Fruit fly (Drosophila melanogaster) whole organism, prepupa: Measurements from ENCODE around the gene CG4829.

ENCODE experiments used
- Blimp-1 ChIP-seq: fragments of 200-800 bp; sonication (Bioruptor generic); optimal IDR thresholded peaks from 3 replicates; lab custom pipeline; 2017; ENCODE audit warnings: missing biosample characterization, missing genetic modification characterization, mild to moderate bottlenecking, moderate library complexity, missing genetic modification reagents
- CG10631 ChIP-seq: fragments of 200-800 bp; sonication (Bioruptor generic); optimal IDR thresholded peaks from 2 replicates; lab custom pipeline; 2016; ENCODE audit warnings: missing biosample characterization, missing genetic modification characterization
- CG10669 ChIP-seq: fragments of 200-800 bp; sonication (Bioruptor generic); optimal IDR thresholded peaks from 3 replicates; lab custom pipeline; 2018; ENCODE audit warnings: missing biosample characterization, mild to moderate bottlenecking, missing genetic modification characterization, moderate library complexity
- CG15336 ChIP-seq: fragments of 200-800 bp; sonication (Bioruptor generic); IDR thresholded peaks from 2 replicates; pipeline ENCODE4 v1.3.6; 2022; ENCODE audit warnings: missing biosample characterization, missing genetic modification characterization
- CG16779 ChIP-seq: fragments of 200-800 bp; sonication (Bioruptor generic); optimal IDR thresholded peaks from 3 replicates; lab custom pipeline; 2017; ENCODE audit warnings: missing biosample characterization, mild to moderate bottlenecking, missing genetic modification characterization
- CG32006 ChIP-seq: fragments of 200-800 bp; sonication (Bioruptor generic); optimal IDR thresholded peaks from 3 replicates; lab custom pipeline; 2017; ENCODE audit warnings: missing biosample characterization, mild to moderate bottlenecking, missing genetic modification characterization
- CG34406 ChIP-seq: fragments of 200-800 bp; sonication (Bioruptor generic); optimal IDR thresholded peaks from 3 replicates; lab custom pipeline; 2016; ENCODE audit warnings: missing biosample characterization, missing genetic modification characterization
- CG3919 ChIP-seq: fragments of 200-800 bp; sonication (Bioruptor generic); optimal IDR thresholded peaks from 3 replicates; lab custom pipeline; 2016; ENCODE audit warnings: missing biosample characterization, missing genetic modification characterization
- CG4318 ChIP-seq: fragments of 200-800 bp; sonication (Bioruptor generic); optimal IDR thresholded peaks from 3 replicates; lab custom pipeline; 2017; ENCODE audit warnings: missing biosample characterization, mild to moderate bottlenecking, missing genetic modification characterization
- CG6276 ChIP-seq: fragments of 200-800 bp; sonication (Bioruptor generic); optimal IDR thresholded peaks from 2 replicates; lab custom pipeline; 2017; ENCODE audit warnings: missing biosample characterization, mild to moderate bottlenecking, missing genetic modification characterization
- CG6792 ChIP-seq: fragments of 200-800 bp; sonication (Bioruptor generic); optimal IDR thresholded peaks from 3 replicates; lab custom pipeline; 2016; ENCODE audit warnings: missing biosample characterization, missing genetic modification characterization
- CG6808 ChIP-seq: fragments of 200-800 bp; sonication (Bioruptor generic); optimal IDR thresholded peaks from 3 replicates; lab custom pipeline; 2017; ENCODE audit warnings: missing biosample characterization, missing genetic modification characterization, mild to moderate bottlenecking, moderate library complexity, missing genetic modification reagents
- CG6854 ChIP-seq: fragments of 200-800 bp; sonication (Bioruptor generic); optimal IDR thresholded peaks from 2 replicates; lab custom pipeline; 2017; ENCODE audit warnings: missing biosample characterization, mild to moderate bottlenecking, missing genetic modification characterization
- CG7368 ChIP-seq: fragments of 200-800 bp; sonication (Bioruptor generic); optimal IDR thresholded peaks from 3 replicates; lab custom pipeline; 2016; ENCODE audit warnings: missing biosample characterization, missing genetic modification characterization
- CG8119 ChIP-seq: fragments of 200-800 bp; sonication (Bioruptor generic); IDR thresholded peaks from 3 replicates; pipeline ENCODE4 v1.3.6; 2022; ENCODE audit warnings: missing biosample characterization, missing genetic modification characterization
- CG8632 ChIP-seq: fragments of 200-800 bp; sonication (Bioruptor generic); optimal IDR thresholded peaks from 3 replicates; lab custom pipeline; 2016; ENCODE audit warnings: missing biosample characterization, missing genetic modification characterization
- CG9139 ChIP-seq: fragments of 200-800 bp; sonication (Bioruptor generic); optimal IDR thresholded peaks from 3 replicates; lab custom pipeline; 2017; ENCODE audit warnings: missing biosample characterization, mild to moderate bottlenecking, missing genetic modification characterization
- Eip78C ChIP-seq: fragments of 200-800 bp; sonication (Bioruptor generic); peaks from one replicate; lab custom pipeline; 2016; ENCODE audit warnings: missing biosample characterization, missing genetic modification characterization
- Eip93F ChIP-seq: fragments of 200-800 bp; sonication (Bioruptor generic); optimal IDR thresholded peaks from 2 replicates; lab custom pipeline; 2016; ENCODE audit warnings: missing biosample characterization, mild to moderate bottlenecking, missing genetic modification characterization
- Gug ChIP-seq: fragments of 200-800 bp; sonication (Bioruptor generic); IDR thresholded peaks from 2 replicates; pipeline ENCODE4 v1.3.6; 2022; ENCODE audit warnings: missing biosample characterization, missing genetic modification characterization
- Hr39 ChIP-seq: fragments of 200-800 bp; sonication (Bioruptor generic); optimal IDR thresholded peaks from 2 replicates; lab custom pipeline; 2016; ENCODE audit warnings: missing biosample characterization, missing genetic modification characterization
- Hr4 ChIP-seq: fragments of 200-800 bp; sonication (Bioruptor generic); optimal IDR thresholded peaks from 3 replicates; lab custom pipeline; 2016; ENCODE audit warnings: missing biosample characterization, missing genetic modification characterization
- Lpt ChIP-seq: fragments of 200-800 bp; sonication (Bioruptor generic); optimal IDR thresholded peaks from 3 replicates; lab custom pipeline; 2016; ENCODE audit warnings: missing biosample characterization, missing genetic modification characterization
- OdsH ChIP-seq: fragments of 200-800 bp; sonication (Bioruptor generic); optimal IDR thresholded peaks from 3 replicates; lab custom pipeline; 2016; ENCODE audit warnings: missing biosample characterization, missing genetic modification characterization
- Smox ChIP-seq: fragments of 200-800 bp; sonication (Bioruptor generic); optimal IDR thresholded peaks from 3 replicates; lab custom pipeline; 2016; ENCODE audit warnings: missing biosample characterization, missing genetic modification characterization
- Sox14 ChIP-seq: fragments of 200-800 bp; sonication (Bioruptor generic); optimal IDR thresholded peaks from 3 replicates; lab custom pipeline; 2016; ENCODE audit warnings: missing biosample characterization, missing genetic modification characterization
- achi ChIP-seq: fragments of 200-800 bp; sonication (Bioruptor generic); optimal IDR thresholded peaks from 3 replicates; lab custom pipeline; 2016; ENCODE audit warnings: missing biosample characterization, missing genetic modification characterization
- acj6 ChIP-seq: fragments of 200-800 bp; sonication (Bioruptor generic); optimal IDR thresholded peaks from 3 replicates; lab custom pipeline; 2016; ENCODE audit warnings: missing biosample characterization, missing genetic modification characterization
- cyc ChIP-seq: fragments of 200-800 bp; sonication (Bioruptor generic); optimal IDR thresholded peaks from 3 replicates; lab custom pipeline; 2016; ENCODE audit warnings: missing biosample characterization, missing genetic modification characterization
- dsx ChIP-seq: fragments of 200-800 bp; optimal IDR thresholded peaks from 3 replicates; lab custom pipeline; 2019; ENCODE audit warnings: missing biosample characterization, mild to moderate bottlenecking, missing genetic modification characterization, moderate library complexity; ENCODE audit not compliant: poor library complexity, severe bottlenecking
- eg ChIP-seq: fragments of 200-800 bp; sonication (Bioruptor generic); IDR thresholded peaks from 3 replicates; pipeline ENCODE4 v1.3.6; 2022; ENCODE audit warnings: missing biosample characterization, missing genetic modification characterization
- esn ChIP-seq: fragments of 200-800 bp; sonication (Bioruptor generic); optimal IDR thresholded peaks from 2 replicates; lab custom pipeline; 2016; ENCODE audit warnings: missing biosample characterization, mild to moderate bottlenecking, missing genetic modification characterization, moderate library complexity
- fd59A ChIP-seq: fragments of 200-800 bp; sonication (Bioruptor generic); optimal IDR thresholded peaks from 2 replicates; lab custom pipeline; 2017; ENCODE audit warnings: missing biosample characterization, mild to moderate bottlenecking, missing genetic modification characterization, missing genetic modification reagents
- fd85E ChIP-seq: fragments of 200-800 bp; sonication (Bioruptor generic); optimal IDR thresholded peaks from 3 replicates; lab custom pipeline; 2016; ENCODE audit warnings: missing biosample characterization, missing genetic modification characterization
- fkh ChIP-seq: fragments of 200-800 bp; sonication (Bioruptor generic); optimal IDR thresholded peaks from 3 replicates; lab custom pipeline; 2017; ENCODE audit warnings: missing biosample characterization, mild to moderate bottlenecking, missing genetic modification characterization, moderate library complexity
- lz ChIP-seq: fragments of 200-800 bp; sonication (Bioruptor generic); optimal IDR thresholded peaks from 3 replicates; lab custom pipeline; 2016; ENCODE audit warnings: missing biosample characterization, missing genetic modification characterization
- net ChIP-seq: fragments of 200-800 bp; sonication (Bioruptor generic); optimal IDR thresholded peaks from 3 replicates; lab custom pipeline; 2016; ENCODE audit warnings: missing biosample characterization, missing genetic modification characterization
- pdm3 ChIP-seq: fragments of 200-800 bp; sonication (Bioruptor generic); optimal IDR thresholded peaks from 3 replicates; lab custom pipeline; 2016; ENCODE audit warnings: missing biosample characterization, missing genetic modification characterization
- salr ChIP-seq, 2 experiments: fragments of 200-800 bp; sonication (Bioruptor generic); optimal IDR thresholded peaks; 3 replicates each; lab custom pipeline; 2016 to 2018; ENCODE audit warnings: missing biosample characterization in 2 of 2, missing genetic modification characterization in 2 of 2, mild to moderate bottlenecking in 1 of 2
- spab ChIP-seq: fragments of 200-800 bp; sonication (Bioruptor generic); optimal IDR thresholded peaks from 2 replicates; lab custom pipeline; 2017; ENCODE audit warnings: missing biosample characterization, mild to moderate bottlenecking, missing genetic modification characterization, missing genetic modification reagents
- ss ChIP-seq, 2 experiments: fragments of 200-800 bp; sonication (Bioruptor generic); optimal IDR thresholded peaks; 2 replicates in 1 of 2; 3 replicates in 1 of 2; lab custom pipeline; 2017 to 2018; ENCODE audit warnings: mild to moderate bottlenecking in 2 of 2, missing biosample characterization in 2 of 2, missing genetic modification characterization in 2 of 2, moderate library complexity in 1 of 2
- svp ChIP-seq: fragments of 200-800 bp; sonication (Bioruptor generic); peaks from one replicate; lab custom pipeline; 2016; ENCODE audit warnings: missing biosample characterization, missing genetic modification characterization
- topi ChIP-seq: fragments of 200-800 bp; sonication (Bioruptor generic); optimal IDR thresholded peaks from 3 replicates; lab custom pipeline; 2016; ENCODE audit warnings: missing biosample characterization, missing genetic modification characterization
- vri ChIP-seq: fragments of 200-800 bp; sonication (Bioruptor generic); optimal IDR thresholded peaks from 3 replicates; lab custom pipeline; 2016; ENCODE audit warnings: missing biosample characterization, mild to moderate bottlenecking, missing genetic modification characterization

The CG4829 gene

dm6 chrX:16859732-16860131 lies 48.2 kb downstream of the CG4829 start:
- no peak for TF ChIP-seq svp (GFP tag; lab: Kevin White, UChicago)
- no peak for TF ChIP-seq topi (GFP tag; lab: Kevin White, UChicago)
- peak; percentile 81 for TF ChIP-seq Eip78C (GFP tag; lab: Kevin White, UChicago)
- peak; percentile 27 for TF ChIP-seq pdm3 (GFP tag; lab: Kevin White, UChicago)
- no peak for TF ChIP-seq dsx (GFP tag; lab: Kevin White, UChicago)
- TF ChIP-seq esn (GFP tag; lab: Kevin White, UChicago), result peak; percentile 12
- TF ChIP-seq net (GFP tag; lab: Kevin White, UChicago), result peak; percentile 21
- peak; percentile 46 for TF ChIP-seq CG4318
- TF ChIP-seq CG7368 (GFP tag; lab: Kevin White, UChicago), result no peak
- no peak for TF ChIP-seq cyc (GFP tag; lab: Kevin White, UChicago)
- TF ChIP-seq fd59A, result no peak
- TF ChIP-seq Hr4 (GFP tag; lab: Kevin White, UChicago), result peak; percentile 44
- peak; percentile 20 for TF ChIP-seq acj6 (GFP tag; lab: Kevin White, UChicago)
- peak; percentile 6 for TF ChIP-seq CG3919 (GFP tag; lab: Kevin White, UChicago)
- TF ChIP-seq OdsH (GFP tag; lab: Kevin White, UChicago), result peak; percentile 26
- no peak; the same call in 1 of the 2 replicates for TF ChIP-seq CG15336 (GFP tag; lab: Robert Waterston, UW)
- peak in 1 of 2 experiments; percentile 44 for TF ChIP-seq salr (GFP tag; optimal IDR thresholded peaks at IDR 0.05; lab: Kevin White, UChicago)
- TF ChIP-seq CG10631 (GFP tag; lab: Kevin White, UChicago), result peak; percentile 18
- TF ChIP-seq CG6276 (GFP tag; lab: Kevin White, UChicago), result peak; percentile 2
- TF ChIP-seq CG34406 (GFP tag; lab: Kevin White, UChicago), result peak; percentile 24
- no peak for TF ChIP-seq fd85E
- TF ChIP-seq CG32006 (GFP tag; lab: Kevin White, UChicago), result peak; percentile 67
- peak; percentile 39 for TF ChIP-seq CG8632 (GFP tag; lab: Kevin White, UChicago)
- TF ChIP-seq, all 60 proteins: peak for 15

dm6 chrX:16867622-16868021 lies 56.1 kb downstream of the CG4829 start:
- TF ChIP-seq pdm3 (GFP tag; lab: Kevin White, UChicago) (no peak), Lpt (GFP tag; lab: Kevin White, UChicago) (no peak), CG15336 (GFP tag; lab: Robert Waterston, UW) (0 out of 2 replicates have a peak, but pooled peaks have one; percentile 33), CG32006 (GFP tag; lab: Kevin White, UChicago) (peak; percentile 19), Hr4 (GFP tag; lab: Kevin White, UChicago) (peak; percentile 29), CG8119 (GFP tag; lab: Robert Waterston, UW) (peak; percentile 39; the same call in 1 of the 3 replicates), Eip78C (GFP tag; lab: Kevin White, UChicago) (peak; percentile 49)
- TF ChIP-seq, all 60 proteins: peak for 5

dm6 chrX:16871808-16872207 lies 60.3 kb downstream of the CG4829 start:
- TF ChIP-seq CG6808 (peak; percentile 72), CG6792 (GFP tag; lab: Kevin White, UChicago) (peak; percentile 84), net (GFP tag; lab: Kevin White, UChicago) (peak; percentile 72), eg (GFP tag; lab: Robert Waterston, UW) (peak; percentile 84), dsx (GFP tag; lab: Kevin White, UChicago) (peak; percentile 84), fkh (GFP tag; lab: Kevin White, UChicago) (no peak), Eip93F (GFP tag; lab: Kevin White, UChicago) (no peak), fd85E (peak; percentile 26), CG8632 (GFP tag; lab: Kevin White, UChicago) (peak; percentile 75), Eip78C (GFP tag; lab: Kevin White, UChicago) (peak; percentile 96), Smox (peak; percentile 48), salr (GFP tag; optimal IDR thresholded peaks at IDR 0.05; lab: Kevin White, UChicago) (peak; percentile 52 to 53), pdm3 (GFP tag; lab: Kevin White, UChicago) (peak; percentile 86), CG9139 (GFP tag; lab: Kevin White, UChicago) (peak; percentile 52), ss (GFP tag; optimal IDR thresholded peaks at IDR 0.05; lab: Kevin White, UChicago) (peak; percentile 69 to 73), CG10631 (GFP tag; lab: Kevin White, UChicago) (peak; percentile 78), OdsH (GFP tag; lab: Kevin White, UChicago) (peak; percentile 74), Hr39 (peak; percentile 69), CG10669 (peak; percentile 78), CG32006 (GFP tag; lab: Kevin White, UChicago) (peak; percentile 88), achi (peak; percentile 77), lz (GFP tag; lab: Kevin White, UChicago) (peak; percentile 71), svp (GFP tag; lab: Kevin White, UChicago) (peak; percentile 72), Gug (GFP tag; lab: Robert Waterston, UW) (peak; percentile 69), vri (peak; percentile 24), CG16779 (tag; lab: Kevin White, UChicago) (peak; percentile 53), spab (GFP tag; lab: Kevin White, UChicago) (peak; percentile 72), CG6854 (GFP tag; lab: Kevin White, UChicago) (no peak), Sox14 (peak; percentile 82), Blimp-1 (GFP tag; lab: Kevin White, UChicago) (no peak), Hr4 (GFP tag; lab: Kevin White, UChicago) (peak; percentile 85), fd59A (peak; percentile 76)
